ENCODE assay signal across 3 fruit fly cellular contexts in genomic region chr2L:4282681-4283343, dm6.
TF ChIP-seq lines count a peak whose summit lies in the region.

TSS of gene tutl (plus strand) at chr2L:4283148.

TF ChIP-seq in whole organism, embryonic, 481 proteins besides CTCF, POLR2A, EP300 and RAD21 (continued from another document and continues in another):
- peak; percentile 82 for TF ChIP-seq CG17829 (tag; optimal IDR thresholded peaks at IDR 0.05; lab: Kevin White, UChicago)
- peak; percentile 79 for TF ChIP-seq CG12219 (GFP tag; optimal IDR thresholded peaks at IDR 0.05; lab: Kevin White, UChicago)
- peak; percentile 78 for TF ChIP-seq CG12659 (GFP tag; optimal IDR thresholded peaks at IDR 0.05; lab: Kevin White, UChicago)
- TF ChIP-seq YL-1 (GFP tag; optimal IDR thresholded peaks at IDR 0.05; lab: Kevin White, UChicago) = no peak
- TF ChIP-seq Deaf1 (tag; optimal IDR thresholded peaks at IDR 0.05; lab: Kevin White, UChicago) = peak; percentile 94
- peak; percentile 69 for TF ChIP-seq dan (GFP tag; IDR thresholded peaks at IDR 0.05; lab: Robert Waterston, UW)
- TF ChIP-seq Kr (GFP tag; optimal IDR thresholded peaks at IDR 0.05; lab: Kevin White, UChicago) = peak; percentile 99
- TF ChIP-seq inv (GFP tag; IDR thresholded peaks at IDR 0.05; lab: Robert Waterston, UW; ENCODE audit: partially characterized antibody) = no peak
- peak; percentile 68 for TF ChIP-seq abd-A (tag; optimal IDR thresholded peaks at IDR 0.05; lab: Kevin White, UChicago)
- TF ChIP-seq hbn (GFP tag; IDR thresholded peaks at IDR 0.05; lab: Robert Waterston, UW; ENCODE audit: partially characterized antibody) = 0 out of 2 replicates have a peak, but pooled peaks have one; percentile 12
- peak; percentile 48 for TF ChIP-seq CG7271 (tag; optimal IDR thresholded peaks at IDR 0.05; lab: Kevin White, UChicago)
- no peak for TF ChIP-seq ash1 (GFP tag; optimal IDR thresholded peaks at IDR 0.05; lab: Kevin White, UChicago)
- TF ChIP-seq CG15696 (tag; optimal IDR thresholded peaks at IDR 0.05; lab: Kevin White, UChicago) = peak; percentile 81
- TF ChIP-seq CG9215 (GFP tag; IDR thresholded peaks at IDR 0.05; lab: Robert Waterston, UW) = peak; percentile 72
- no peak for TF ChIP-seq TFAM (GFP tag; optimal IDR thresholded peaks at IDR 0.05; lab: Kevin White, UChicago)
- TF ChIP-seq Hr3 (GFP tag; optimal IDR thresholded peaks at IDR 0.05; lab: Kevin White, UChicago) = peak; percentile 71
- TF ChIP-seq CG17802 (tag; optimal IDR thresholded peaks at IDR 0.05; lab: Kevin White, UChicago) = peak; percentile 25
- peak; percentile 50 for TF ChIP-seq Dip3 (GFP tag; optimal IDR thresholded peaks at IDR 0.05; lab: Kevin White, UChicago)
- TF ChIP-seq Chrac-16 (GFP tag; optimal IDR thresholded peaks at IDR 0.05; lab: Kevin White, UChicago) = peak; percentile 80
- peak; percentile 45; the same call in 1 of the 2 replicates for TF ChIP-seq CG11085 (GFP tag; IDR thresholded peaks at IDR 0.05; lab: Robert Waterston, UW)
- peak; percentile 68 for TF ChIP-seq emc (GFP tag; optimal IDR thresholded peaks at IDR 0.05; lab: Kevin White, UChicago)
- TF ChIP-seq CG9932 (GFP tag; IDR thresholded peaks at IDR 0.05; lab: Robert Waterston, UW) = peak; percentile 76
- peak; percentile 54 for TF ChIP-seq zfh2 (GFP tag; optimal IDR thresholded peaks at IDR 0.05; lab: Kevin White, UChicago)
- TF ChIP-seq disco-r (GFP tag; optimal IDR thresholded peaks at IDR 0.05; lab: Kevin White, UChicago) = peak; percentile 38
- TF ChIP-seq CG17328 (GFP tag; IDR thresholded peaks at IDR 0.05; lab: Robert Waterston, UW) = peak; percentile 90
- peak; percentile 87 for TF ChIP-seq CG10979 (tag; optimal IDR thresholded peaks at IDR 0.05; lab: Kevin White, UChicago)
- peak; percentile 23 for TF ChIP-seq CG31365 (tag; optimal IDR thresholded peaks at IDR 0.05; lab: Kevin White, UChicago)
- TF ChIP-seq CG9817 (tag; optimal IDR thresholded peaks at IDR 0.05; lab: Kevin White, UChicago) = peak; percentile 52
- TF ChIP-seq Abd-B (GFP tag; optimal IDR thresholded peaks at IDR 0.05; lab: Kevin White, UChicago) = peak; percentile 60
- peak; percentile 68 for TF ChIP-seq ATbp (GFP tag; optimal IDR thresholded peaks at IDR 0.05; lab: Kevin White, UChicago)
- TF ChIP-seq CG12299 (tag; optimal IDR thresholded peaks at IDR 0.05; lab: Kevin White, UChicago) = peak; percentile 18
- TF ChIP-seq sc (optimal IDR thresholded peaks at IDR 0.05; lab: Kevin White, UChicago) = no peak
- peak; percentile 72 for TF ChIP-seq sc (GFP tag; optimal IDR thresholded peaks at IDR 0.05; lab: Kevin White, UChicago)
- TF ChIP-seq CG4820 (GFP tag; optimal IDR thresholded peaks at IDR 0.05; lab: Kevin White, UChicago) = peak; percentile 89
- TF ChIP-seq Max (GFP tag; optimal IDR thresholded peaks at IDR 0.05; lab: Kevin White, UChicago) = peak; percentile 67
- TF ChIP-seq MBD-R2 (GFP tag; IDR thresholded peaks at IDR 0.05; lab: Robert Waterston, UW) = peak; percentile 55; the same call in 1 of the 2 replicates
- no peak for TF ChIP-seq pros (GFP tag; optimal IDR thresholded peaks at IDR 0.05; lab: Kevin White, UChicago)
- peak; percentile 69 for TF ChIP-seq seq (GFP tag; IDR thresholded peaks at IDR 0.05; lab: Robert Waterston, UW)
- no peak for TF ChIP-seq hth (optimal IDR thresholded peaks at IDR 0.05; lab: Kevin White, UChicago)
- TF ChIP-seq wek (GFP tag; optimal IDR thresholded peaks at IDR 0.05; lab: Kevin White, UChicago) = no peak
- no peak for TF ChIP-seq CG9797 (GFP tag; optimal IDR thresholded peaks at IDR 0.05; lab: Kevin White, UChicago)
- peak; percentile 59; the same call in 1 of the 2 replicates for TF ChIP-seq ato (GFP tag; IDR thresholded peaks at IDR 0.05; lab: Robert Waterston, UW; ENCODE audit: partially characterized antibody)
- peak; percentile 48 for TF ChIP-seq CG33557 (GFP tag; optimal IDR thresholded peaks at IDR 0.05; lab: Kevin White, UChicago)

TF ChIP-seq in whole organism, prepupa, 60 proteins besides CTCF, POLR2A, EP300 and RAD21 (continued from another document):
- TF ChIP-seq Eip93F (GFP tag; optimal IDR thresholded peaks at IDR 0.05; lab: Kevin White, UChicago) (peak; percentile 86), CG32006 (GFP tag; optimal IDR thresholded peaks at IDR 0.05; lab: Kevin White, UChicago) (peak; percentile 79), eg (GFP tag; IDR thresholded peaks at IDR 0.05; lab: Robert Waterston, UW) (peak; percentile 57), CG15336 (GFP tag; IDR thresholded peaks at IDR 0.05; lab: Robert Waterston, UW) (peak; percentile 78), fkh (GFP tag; optimal IDR thresholded peaks at IDR 0.05; lab: Kevin White, UChicago) (peak; percentile 58), Lpt (GFP tag; optimal IDR thresholded peaks at IDR 0.05; lab: Kevin White, UChicago) (peak; percentile 72), Sox102F (GFP tag; optimal IDR thresholded peaks at IDR 0.05; lab: Kevin White, UChicago) (peak; percentile 94), Hr4 (GFP tag; optimal IDR thresholded peaks at IDR 0.05; lab: Kevin White, UChicago) (peak; percentile 72), Gug (GFP tag; IDR thresholded peaks at IDR 0.05; lab: Robert Waterston, UW) (peak; percentile 67), Sox14 (GFP tag; optimal IDR thresholded peaks at IDR 0.05; lab: Kevin White, UChicago) (peak; percentile 94), Hr39 (GFP tag; optimal IDR thresholded peaks at IDR 0.05; lab: Kevin White, UChicago) (peak; percentile 94), topi (GFP tag; optimal IDR thresholded peaks at IDR 0.05; lab: Kevin White, UChicago) (peak; percentile 96), Sox15 (GFP tag; optimal IDR thresholded peaks at IDR 0.05; lab: Kevin White, UChicago) (peak; percentile 87), CG7368 (GFP tag; optimal IDR thresholded peaks at IDR 0.05; lab: Kevin White, UChicago) (peak; percentile 90), CG3919 (GFP tag; optimal IDR thresholded peaks at IDR 0.05; lab: Kevin White, UChicago) (peak; percentile 94), pdm3 (GFP tag; optimal IDR thresholded peaks at IDR 0.05; lab: Kevin White, UChicago) (peak; percentile 92), CG34406 (GFP tag; optimal IDR thresholded peaks at IDR 0.05; lab: Kevin White, UChicago) (peak; percentile 93), Ets96B (tag; optimal IDR thresholded peaks at IDR 0.05; lab: Kevin White, UChicago) (peak; percentile 92), CG6163 (GFP tag; IDR thresholded peaks at IDR 0.05; lab: Robert Waterston, UW) (peak; percentile 90), CG10631 (GFP tag; optimal IDR thresholded peaks at IDR 0.05; lab: Kevin White, UChicago) (peak; percentile 94), net (GFP tag; optimal IDR thresholded peaks at IDR 0.05; lab: Kevin White, UChicago) (peak; percentile 89), CG1621 (tag; optimal IDR thresholded peaks at IDR 0.05; lab: Kevin White, UChicago) (peak; percentile 87), CG8319 (GFP tag; optimal IDR thresholded peaks at IDR 0.05; lab: Kevin White, UChicago) (peak; percentile 88), Blimp-1 (GFP tag; optimal IDR thresholded peaks at IDR 0.05; lab: Kevin White, UChicago) (peak; percentile 63), OdsH (GFP tag; optimal IDR thresholded peaks at IDR 0.05; lab: Kevin White, UChicago) (peak; percentile 92), CG3032 (tag; optimal IDR thresholded peaks at IDR 0.05; lab: Kevin White, UChicago) (peak; percentile 90), Eip75B (GFP tag; optimal IDR thresholded peaks at IDR 0.05; lab: Kevin White, UChicago) (peak; percentile 96), dsx (GFP tag; optimal IDR thresholded peaks at IDR 0.05; lab: Kevin White, UChicago; ENCODE audit: poor library complexity, severe bottlenecking) (peak; percentile 84), CG4318 (GFP tag; optimal IDR thresholded peaks at IDR 0.05; lab: Kevin White, UChicago) (peak; percentile 66), svp (GFP tag; lab: Kevin White, UChicago) (peak; percentile 99), achi (GFP tag; optimal IDR thresholded peaks at IDR 0.05; lab: Kevin White, UChicago) (peak; percentile 93), CG11294 (GFP tag; IDR thresholded peaks at IDR 0.05; lab: Robert Waterston, UW) (peak; percentile 48; the same call in 1 of the 2 replicates), CG10669 (GFP tag; optimal IDR thresholded peaks at IDR 0.05; lab: Kevin White, UChicago) (peak; percentile 88), CG11902 (GFP tag; optimal IDR thresholded peaks at IDR 0.05; lab: Kevin White, UChicago) (peak; percentile 91), esn (GFP tag; optimal IDR thresholded peaks at IDR 0.05; lab: Kevin White, UChicago) (peak; percentile 97), Met (GFP tag; optimal IDR thresholded peaks at IDR 0.05; lab: Kevin White, UChicago) (peak; percentile 97), spab (GFP tag; optimal IDR thresholded peaks at IDR 0.05; lab: Kevin White, UChicago) (peak; percentile 92)

TF ChIP-seq in whole organism, wandering third instar larva, 38 proteins besides CTCF, POLR2A, EP300 and RAD21 (continued from another document):
- TF ChIP-seq woc (GFP tag; optimal IDR thresholded peaks at IDR 0.05; lab: Kevin White, UChicago) (peak; percentile 97), sv (GFP tag; optimal IDR thresholded peaks at IDR 0.05; lab: Kevin White, UChicago) (peak; percentile 81), GATAd (GFP tag; optimal IDR thresholded peaks at IDR 0.05; lab: Kevin White, UChicago) (no peak), Hr78 (GFP tag; optimal IDR thresholded peaks at IDR 0.05; lab: Kevin White, UChicago) (no peak), fru (GFP tag; optimal IDR thresholded peaks at IDR 0.05; lab: Kevin White, UChicago) (peak; percentile 99), Jra (GFP tag; optimal IDR thresholded peaks at IDR 0.05; lab: Kevin White, UChicago) (peak; percentile 78), OdsH (GFP tag; optimal IDR thresholded peaks at IDR 0.05; lab: Kevin White, UChicago) (peak; percentile 94), CG32264 (GFP tag; optimal IDR thresholded peaks at IDR 0.05; lab: Kevin White, UChicago) (peak; percentile 78), Sp1 (GFP tag; optimal IDR thresholded peaks at IDR 0.05; lab: Kevin White, UChicago) (peak; percentile 88), ey (GFP tag; optimal IDR thresholded peaks at IDR 0.05; lab: Kevin White, UChicago) (peak; percentile 96)
